Worm (Caenorhabditis elegans) whole organism, L4 larva: ENCODE data around the gene W06H8.6.

Experiments
- D1046.2 ChIP-seq: fragments of 200-800 bp; sonication (Bioruptor generic); IDR thresholded peaks from 2 replicates; pipeline ENCODE4 v1.3.6; 2022; ENCODE audit warnings: missing genetic modification characterization, missing compliant biosample characterization
- F10B5.3 ChIP-seq: sonication (generic microtip); optimal IDR thresholded peaks from 2 replicates; lab custom pipeline; 2016; ENCODE audit warnings: mild to moderate bottlenecking, missing genetic modification characterization, missing compliant biosample characterization
- F26F4.8 ChIP-seq: fragments of 200-800 bp; sonication (Bioruptor generic); conservative IDR thresholded peaks from 2 replicates; pipeline ENCODE4 v1.3.6; 2022; ENCODE audit warnings: missing genetic modification characterization, missing compliant biosample characterization
- F37D6.2 ChIP-seq: sonication (generic microtip); optimal IDR thresholded peaks from 2 replicates; lab custom pipeline; 2016; ENCODE audit warnings: mild to moderate bottlenecking, missing genetic modification characterization, missing compliant biosample characterization
- F44E2.7 ChIP-seq: fragments of 200-800 bp; sonication (Bioruptor generic); IDR thresholded peaks from 2 replicates; pipeline ENCODE4 v2.1.2; 2022; ENCODE audit warnings: missing genetic modification characterization, missing compliant biosample characterization
- R02D3.7 ChIP-seq: fragments of 150-350 bp; sonication (generic microtip); optimal IDR thresholded peaks from 3 replicates; lab custom pipeline; 2014; ENCODE audit warnings: missing biosample characterization, missing genetic modification characterization
- T20F7.1 ChIP-seq: fragments of 200-800 bp; sonication (Bioruptor generic); optimal IDR thresholded peaks from 2 replicates; lab custom pipeline; 2018; ENCODE audit warnings: mild to moderate bottlenecking, missing genetic modification characterization, missing compliant biosample characterization
- Y48G9A.11 ChIP-seq: fragments of 200-800 bp; sonication (Bioruptor generic); IDR thresholded peaks from 2 replicates; pipeline ENCODE4 v1.3.6; 2022; ENCODE audit warnings: missing genetic modification reagents, missing genetic modification characterization, missing compliant biosample characterization
- Y5F2A.4 ChIP-seq: fragments of 200-800 bp; sonication (Bioruptor generic); optimal IDR thresholded peaks from 2 replicates; lab custom pipeline; 2018; ENCODE audit warnings: mild to moderate bottlenecking, missing genetic modification characterization, missing compliant biosample characterization
- Y75B8A.6 ChIP-seq: fragments of 200-800 bp; sonication (Bioruptor generic); IDR thresholded peaks from 2 replicates; pipeline ENCODE4 v1.3.6; 2022; ENCODE audit warnings: missing genetic modification reagents, missing genetic modification characterization, missing compliant biosample characterization
- ZK546.5 ChIP-seq, 2 experiments: sonication (generic microtip); optimal IDR thresholded peaks; 2 replicates each; lab custom pipeline; 2017; ENCODE audit warnings: missing biosample characterization in 2 of 2, missing genetic modification characterization in 2 of 2
- aha-1 ChIP-seq: fragments of 150-350 bp; peaks from one replicate; lab custom pipeline; 2014; ENCODE audit warnings: missing biosample characterization, missing genetic modification characterization
- attf-4 ChIP-seq: sonication (generic microtip); optimal IDR thresholded peaks from 3 replicates; lab custom pipeline; 2017; ENCODE audit warnings: missing biosample characterization, missing genetic modification characterization
- ceh-20 ChIP-seq: fragments of 200-800 bp; sonication (Bioruptor generic); IDR thresholded peaks from 2 replicates; pipeline ENCODE4 v1.3.6; 2022; ENCODE audit warnings: missing genetic modification reagents, missing genetic modification characterization, missing compliant biosample characterization
- ceh-32 ChIP-seq: sonication (generic microtip); optimal IDR thresholded peaks from 2 replicates; lab custom pipeline; 2016; ENCODE audit warnings: mild to moderate bottlenecking, missing genetic modification characterization, missing compliant biosample characterization; ENCODE audit not compliant: poor library complexity
- ceh-44 ChIP-seq: fragments of 200-800 bp; sonication (Bioruptor generic); IDR thresholded peaks from 2 replicates; pipeline ENCODE4 v1.3.6; 2022; ENCODE audit warnings: missing genetic modification reagents, missing genetic modification characterization, missing compliant biosample characterization
- ceh-62 ChIP-seq: sonication (generic microtip); optimal IDR thresholded peaks from 2 replicates; lab custom pipeline; 2017; ENCODE audit warnings: missing biosample characterization, missing genetic modification characterization
- ctbp-1 ChIP-seq: fragments of 200-800 bp; sonication (Bioruptor generic); IDR thresholded peaks from 2 replicates; pipeline ENCODE4 v1.3.6; 2022; ENCODE audit warnings: missing genetic modification reagents, missing genetic modification characterization, missing compliant biosample characterization
- daf-16 ChIP-seq, 3 experiments: sonication (generic microtip); optimal IDR thresholded peaks; 2 replicates each; lab custom pipeline; 2016 to 2017; ENCODE audit warnings: missing genetic modification characterization in 3 of 3, missing genetic modification reagents in 3 of 3, mild to moderate bottlenecking in 2 of 3, missing compliant biosample characterization in 2 of 3, missing biosample characterization in 1 of 3, moderate library complexity in 1 of 3
- dve-1 ChIP-seq: sonication (generic microtip); optimal IDR thresholded peaks from 2 replicates; lab custom pipeline; 2017; ENCODE audit warnings: antibody characterized with exemption, mild to moderate bottlenecking, missing genetic modification characterization, missing compliant biosample characterization; ENCODE audit not compliant: insufficient read depth
- gei-8 ChIP-seq: fragments of 200-800 bp; sonication (Bioruptor generic); optimal IDR thresholded peaks from 2 replicates; lab custom pipeline; 2018; ENCODE audit warnings: mild to moderate bottlenecking, missing genetic modification characterization, missing compliant biosample characterization
- hif-1 ChIP-seq, 2 experiments: sonication (generic microtip); optimal IDR thresholded peaks; 2 replicates each; lab custom pipeline; 2016 to 2017; ENCODE audit warnings: missing compliant biosample characterization in 2 of 2, missing genetic modification characterization in 2 of 2, missing genetic modification reagents in 2 of 2, missing genotype in 2 of 2, mild to moderate bottlenecking in 1 of 2
- hlh-30 ChIP-seq: sonication (generic microtip); optimal IDR thresholded peaks from 2 replicates; lab custom pipeline; 2017; ENCODE audit warnings: antibody characterized with exemption, mild to moderate bottlenecking, missing genetic modification characterization, missing compliant biosample characterization; ENCODE audit not compliant: insufficient read depth
- lin-1 ChIP-seq: fragments of 200-800 bp; sonication (Bioruptor generic); IDR thresholded peaks from 2 replicates; pipeline ENCODE4 v1.3.6; 2022; ENCODE audit warnings: missing genetic modification reagents, missing genetic modification characterization, missing compliant biosample characterization
- lin-38 ChIP-seq: fragments of 200-800 bp; sonication (Bioruptor generic); IDR thresholded peaks from 2 replicates; pipeline ENCODE4 v1.3.6; 2022; ENCODE audit warnings: missing genetic modification reagents, missing genetic modification characterization, missing compliant biosample characterization
- lsy-2 ChIP-seq, 2 experiments: fragments of 150-350 bp in 1 of 2; sonication (generic microtip) in 1 of 2; optimal IDR thresholded peaks; 2 replicates each; lab custom pipeline; 2014 to 2017; ENCODE audit warnings: missing biosample characterization in 2 of 2, missing genetic modification characterization in 2 of 2
- mep-1 ChIP-seq: fragments of 150-350 bp; sonication (generic microtip); optimal IDR thresholded peaks from 3 replicates; lab custom pipeline; 2014; ENCODE audit warnings: missing biosample characterization, missing genetic modification characterization
- mxl-2 ChIP-seq: fragments of 200-800 bp; sonication (Bioruptor generic); conservative IDR thresholded peaks from 2 replicates; pipeline ENCODE4 v1.3.6; 2022; ENCODE audit warnings: missing genetic modification reagents, missing genetic modification characterization, missing compliant biosample characterization
- mxl-3 ChIP-seq: fragments of 200-800 bp; sonication (Bioruptor generic); optimal IDR thresholded peaks from 2 replicates; lab custom pipeline; 2018; ENCODE audit warnings: mild to moderate bottlenecking, missing genetic modification characterization, missing compliant biosample characterization
- nhr-10 ChIP-seq: fragments of 150-350 bp; optimal IDR thresholded peaks from 2 replicates; lab custom pipeline; 2014; ENCODE audit warnings: missing biosample characterization, missing genetic modification characterization
- nhr-11 ChIP-seq: fragments of 150-350 bp; optimal IDR thresholded peaks from 2 replicates; lab custom pipeline; 2014; ENCODE audit warnings: missing biosample characterization, missing genetic modification characterization
- nhr-25 ChIP-seq: sonication (generic microtip); optimal IDR thresholded peaks from 2 replicates; lab custom pipeline; 2017; ENCODE audit warnings: missing genetic modification characterization, mild to moderate bottlenecking, missing compliant biosample characterization, antibody characterized with exemption, moderate library complexity, borderline replicate concordance; ENCODE audit not compliant: insufficient read depth
- nhr-77 ChIP-seq: fragments of 150-350 bp; optimal IDR thresholded peaks from 2 replicates; lab custom pipeline; 2014; ENCODE audit warnings: missing biosample characterization, missing genetic modification characterization
- pqm-1 ChIP-seq: sonication (generic microtip); optimal IDR thresholded peaks from 2 replicates; lab custom pipeline; 2017; ENCODE audit warnings: missing biosample characterization, missing genetic modification characterization
- rbr-2 ChIP-seq: sonication (generic microtip); optimal IDR thresholded peaks from 2 replicates; lab custom pipeline; 2016; ENCODE audit warnings: missing genotype, missing genetic modification characterization, missing compliant biosample characterization
- saeg-2 ChIP-seq: fragments of 200-800 bp; sonication (Bioruptor generic); IDR thresholded peaks from 2 replicates; pipeline ENCODE4 v1.3.6; 2022; ENCODE audit warnings: missing genetic modification reagents, missing genetic modification characterization, missing compliant biosample characterization
- spr-1 ChIP-seq: sonication (generic microtip); optimal IDR thresholded peaks from 2 replicates; lab custom pipeline; 2016; ENCODE audit warnings: mild to moderate bottlenecking, missing genetic modification characterization, missing compliant biosample characterization
- tag-97 ChIP-seq: fragments of 200-800 bp; sonication (Bioruptor generic); IDR thresholded peaks from 2 replicates; pipeline ENCODE4 v1.3.6; 2022; ENCODE audit warnings: missing genetic modification characterization, missing compliant biosample characterization
- unc-39 ChIP-seq: sonication (generic microtip); optimal IDR thresholded peaks from 2 replicates; lab custom pipeline; 2017; ENCODE audit warnings: missing biosample characterization, missing genetic modification characterization
- unc-62 ChIP-seq, 3 experiments: fragments of 150-350 bp in 1 of 3; sonication (generic microtip); optimal IDR thresholded peaks in 2 of 3; peaks in 1 of 3; 1 replicate in 1 of 3; 2 replicates in 2 of 3; lab custom pipeline; 2014 to 2017; ENCODE audit warnings: missing biosample characterization in 3 of 3, missing genetic modification characterization in 3 of 3, missing genetic modification reagents in 3 of 3, missing genotype in 1 of 3
- vab-7 ChIP-seq: fragments of 200-800 bp; sonication (Bioruptor generic); IDR thresholded peaks from 2 replicates; pipeline ENCODE4 v1.3.6; 2022; ENCODE audit warnings: missing genetic modification reagents, missing genetic modification characterization, missing compliant biosample characterization
- zfp-2 ChIP-seq: sonication (generic microtip); optimal IDR thresholded peaks from 2 replicates; lab custom pipeline; 2016; ENCODE audit warnings: mild to moderate bottlenecking, missing genetic modification characterization, missing compliant biosample characterization
- zfp-3 ChIP-seq: fragments of 200-800 bp; sonication (Bioruptor generic); conservative IDR thresholded peaks from 2 replicates; pipeline ENCODE4 v1.3.6; 2022; ENCODE audit warnings: missing genetic modification reagents, missing genetic modification characterization, missing compliant biosample characterization
- zip-11 ChIP-seq: fragments of 200-800 bp; sonication (Bioruptor generic); IDR thresholded peaks from 2 replicates; pipeline ENCODE4 v1.3.6; 2022; ENCODE audit warnings: missing genetic modification characterization, missing compliant biosample characterization
- ztf-7 ChIP-seq: fragments of 150-350 bp; optimal IDR thresholded peaks from 2 replicates; lab custom pipeline; 2014; ENCODE audit warnings: missing biosample characterization, missing genetic modification characterization

W06H8.6 gene

ce11 chrV:6228400-6228895 lies 1.6 kb upstream of the W06H8.6 start (continued):
- TF ChIP-seq F10B5.3 (tag; lab: Kevin White, UChicago) (no peak), rbr-2 (tag; lab: Kevin White, UChicago) (no peak), aha-1 (tag; lab: Kevin White, UChicago) (peak; percentile 97), ceh-32 (tag; lab: Kevin White, UChicago) (no peak), gei-8 (GFP tag; lab: Kevin White, UChicago) (no peak), F44E2.7 (no peak), T20F7.1 (GFP tag; lab: Kevin White, UChicago) (no peak), F26F4.8 (GFP tag; lab: Robert Waterston, UW) (no peak), ztf-7 (tag; lab: Kevin White, UChicago) (no peak), vab-7 (GFP tag; lab: Robert Waterston, UW) (no peak), unc-39 (no peak), ceh-62 (no peak), R02D3.7 (no peak), tag-97 (GFP tag; lab: Robert Waterston, UW) (no peak), mep-1 (peak; percentile 14), nhr-11 (tag; lab: Kevin White, UChicago) (peak; percentile 29), Y48G9A.11 (GFP tag; lab: Robert Waterston, UW) (no peak), dve-1 (tag; lab: Kevin White, UChicago) (peak; percentile 48), attf-4 (no peak), zfp-2 (tag; lab: Kevin White, UChicago) (no peak), mxl-2 (GFP tag; lab: Robert Waterston, UW) (no peak), nhr-77 (tag; lab: Kevin White, UChicago) (no peak), zip-11 (GFP tag; lab: Robert Waterston, UW) (no peak), nhr-10 (tag; lab: Kevin White, UChicago) (peak; percentile 79), lsy-2 (tag; optimal IDR thresholded peaks at IDR 0.05; lab: Kevin White, UChicago) (peak in 1 of 2 experiments; percentile 69), ZK546.5 (tag; optimal IDR thresholded peaks at IDR 0.05; lab: Kevin White, UChicago) (no peak), lin-38 (no peak)

DNA sequence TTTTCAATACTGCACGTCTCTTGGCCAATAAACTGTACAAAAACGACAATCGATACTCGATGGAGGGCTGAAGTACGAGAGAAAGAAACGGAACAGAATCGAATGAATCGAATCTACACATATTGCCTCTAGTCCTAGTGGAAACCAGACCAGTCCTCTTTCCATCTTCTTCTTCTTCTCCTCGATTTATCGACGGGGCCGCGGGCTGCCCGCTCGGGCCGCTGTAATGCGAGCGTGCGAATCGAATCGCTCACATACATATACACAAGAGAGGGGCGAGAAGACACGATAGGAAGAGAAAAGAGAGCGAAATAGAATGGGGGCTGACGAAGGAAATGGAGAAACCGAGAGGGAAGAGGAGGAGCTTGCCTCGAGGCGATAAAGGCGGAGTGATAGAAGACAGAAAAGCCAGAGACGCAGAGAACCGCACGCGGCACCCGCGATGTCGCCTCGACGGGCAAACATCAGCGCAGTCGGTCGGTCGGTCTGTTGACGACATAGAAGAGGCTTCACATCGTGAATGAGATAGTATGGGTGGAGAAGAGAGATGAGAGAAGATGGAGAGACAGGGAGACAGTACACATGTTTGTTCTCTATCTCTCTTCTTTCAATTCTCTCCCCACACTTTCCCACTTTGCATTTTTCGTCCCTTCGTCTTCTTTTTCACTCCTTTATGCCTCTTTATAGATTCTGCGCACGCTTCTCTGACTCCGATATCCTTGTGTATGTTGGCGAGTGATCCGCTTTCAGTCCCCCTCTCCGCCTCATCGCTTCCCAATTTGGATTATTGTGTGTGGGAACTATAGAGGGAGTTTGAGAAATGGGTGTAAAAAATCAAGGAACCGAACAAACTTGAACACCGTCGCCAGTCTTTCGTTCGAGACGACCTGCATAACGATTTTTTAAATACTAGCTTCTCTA lies 776 bp upstream of the W06H8.6 start:
- TF ChIP-seq ceh-44 (GFP tag; lab: Robert Waterston, UW), result no peak
- TF ChIP-seq ceh-20 (GFP tag; lab: Robert Waterston, UW), result peak; percentile 91
- TF ChIP-seq D1046.2 (GFP tag; lab: Robert Waterston, UW), result no peak
- peak; percentile 87 for TF ChIP-seq saeg-2 (GFP tag; lab: Robert Waterston, UW)
- TF ChIP-seq nhr-77 (tag; lab: Kevin White, UChicago), result peak; percentile 13
- TF ChIP-seq nhr-11 (tag; lab: Kevin White, UChicago), result peak; percentile 91
- TF ChIP-seq nhr-25 (tag; lab: Kevin White, UChicago), result peak; percentile 95
- peak; percentile 46 for TF ChIP-seq Y5F2A.4 (GFP tag; lab: Kevin White, UChicago)
- TF ChIP-seq lsy-2 (tag; optimal IDR thresholded peaks at IDR 0.05; lab: Kevin White, UChicago), result peak; percentile 86
- peak; percentile 68; the same call in 1 of the 2 replicates for TF ChIP-seq zfp-3
- TF ChIP-seq hif-1 (tag; optimal IDR thresholded peaks at IDR 0.05; lab: Kevin White, UChicago), result peak; percentile 47 to 95
- peak in 1 of 2 experiments; percentile 100 for TF ChIP-seq unc-62 (GFP tag; optimal IDR thresholded peaks at IDR 0.05 in 1 of 2; lab: Kevin White, UChicago)
- no peak for TF ChIP-seq unc-62 (tag; optimal IDR thresholded peaks at IDR 0.05; lab: Kevin White, UChicago)
- TF ChIP-seq mxl-3 (GFP tag; lab: Kevin White, UChicago), result peak; percentile 92
- TF ChIP-seq hlh-30 (tag; lab: Kevin White, UChicago), result peak; percentile 97
- TF ChIP-seq vab-7 (GFP tag; lab: Robert Waterston, UW), result no peak
- peak; percentile 86 for TF ChIP-seq F37D6.2 (tag; lab: Kevin White, UChicago)
- peak; percentile 67 for TF ChIP-seq nhr-10 (tag; lab: Kevin White, UChicago)
- no peak for TF ChIP-seq ZK546.5 (tag; optimal IDR thresholded peaks at IDR 0.05; lab: Kevin White, UChicago)
- TF ChIP-seq R02D3.7, result no peak
- peak; percentile 90 for TF ChIP-seq spr-1 (tag; lab: Kevin White, UChicago)
- peak; percentile 86 to 87 for TF ChIP-seq daf-16 (GFP tag; optimal IDR thresholded peaks at IDR 0.05; lab: Kevin White, UChicago)
- TF ChIP-seq daf-16 (tag; optimal IDR thresholded peaks at IDR 0.05; lab: Kevin White, UChicago), result peak; percentile 93
- TF ChIP-seq lin-1 (GFP tag; lab: Robert Waterston, UW), result peak; percentile 91
- no peak; the same call in 1 of the 2 replicates for TF ChIP-seq Y75B8A.6
- no peak for TF ChIP-seq pqm-1 (tag; lab: Kevin White, UChicago)
- peak; percentile 97 for TF ChIP-seq ctbp-1 (GFP tag; lab: Robert Waterston, UW)
- no peak for TF ChIP-seq F44E2.7
- TF ChIP-seq dve-1 (tag; lab: Kevin White, UChicago), result peak; percentile 97
